Worm (Caenorhabditis elegans): ENCODE measurements around the gene C29H12.2.

DNA sequence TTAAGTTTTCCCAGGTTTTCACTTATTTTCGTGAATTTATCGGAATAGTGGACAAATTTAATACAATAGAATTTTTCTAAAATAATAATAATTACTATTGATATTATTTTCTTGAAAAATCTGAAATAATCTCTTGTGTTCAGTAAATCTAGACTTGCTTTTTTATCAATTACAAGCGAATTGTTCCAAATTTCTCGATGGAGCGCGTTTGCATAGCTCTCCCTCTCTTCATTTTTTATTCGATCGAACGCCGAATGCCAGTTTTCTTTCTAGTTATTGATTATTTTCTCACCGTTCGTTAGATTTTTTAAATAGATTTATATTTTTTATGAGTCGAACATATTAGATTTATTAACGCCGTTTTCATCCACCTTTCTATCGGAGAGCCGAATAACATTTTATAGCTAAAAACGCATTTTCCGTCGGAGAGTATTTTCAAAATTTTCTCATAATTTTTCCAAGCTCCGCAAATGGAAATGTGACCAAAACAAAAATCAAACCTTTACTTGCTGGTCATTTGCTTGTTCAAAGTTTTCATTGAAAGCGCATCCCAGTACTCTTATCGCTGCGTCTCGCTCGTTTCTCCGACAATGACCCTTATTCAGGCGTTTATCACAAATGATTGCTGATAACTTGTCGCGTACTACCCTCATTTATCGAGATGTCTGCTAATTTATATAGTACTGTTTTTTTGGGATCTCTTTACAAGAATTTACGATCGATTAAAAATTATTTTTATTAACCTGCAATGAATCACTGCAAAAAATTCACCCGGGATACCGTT is 776 bp upstream of the C29H12.2 start:
- TF ChIP-seq ztf-23 (GFP tag; IDR thresholded peaks at IDR 0.05) (no peak), ztf-29 (GFP tag; IDR thresholded peaks at IDR 0.05) (no peak)

Measured in whole organism, midembryonic.